Fruit fly (Drosophila melanogaster) whole organism, pupa: ENCODE results near the gene WRNexo.

Experiments used
- CG10348 ChIP-seq: fragments of 200-800 bp; sonication (Bioruptor generic); IDR thresholded peaks from 2 replicates; pipeline ENCODE4 v1.3.6; 2022; ENCODE audit warnings: missing biosample characterization, missing genetic modification characterization
- CG13204 ChIP-seq: fragments of 200-800 bp; sonication (Bioruptor generic); optimal IDR thresholded peaks from 2 replicates; lab custom pipeline; 2018; ENCODE audit warnings: missing biosample characterization, mild to moderate bottlenecking, missing genetic modification characterization, moderate library complexity
- CG14655 ChIP-seq: fragments of 200-800 bp; sonication (Bioruptor generic); optimal IDR thresholded peaks from 3 replicates; lab custom pipeline; 2017; ENCODE audit warnings: mild to moderate bottlenecking, missing biosample characterization, missing genetic modification reagents, missing genetic modification characterization
- CG17806 ChIP-seq: fragments of 200-800 bp; sonication (Bioruptor generic); optimal IDR thresholded peaks from 2 replicates; lab custom pipeline; 2018; ENCODE audit warnings: missing biosample characterization, mild to moderate bottlenecking, missing genetic modification characterization, moderate library complexity
- CG32121 ChIP-seq: fragments of 200-800 bp; sonication (Bioruptor generic); IDR thresholded peaks from 2 replicates; pipeline ENCODE4 v1.3.6; 2022; ENCODE audit warnings: missing biosample characterization, missing genetic modification characterization
- CG4496 ChIP-seq: fragments of 200-800 bp; sonication (Bioruptor generic); IDR thresholded peaks from 3 replicates; pipeline ENCODE4 v1.3.6; 2022; ENCODE audit warnings: missing biosample characterization, missing genetic modification characterization
- CG8159 ChIP-seq: fragments of 200-800 bp; sonication (Bioruptor generic); optimal IDR thresholded peaks from 3 replicates; lab custom pipeline; 2018; ENCODE audit warnings: missing biosample characterization, mild to moderate bottlenecking, missing genetic modification characterization, moderate library complexity
- CG8301 ChIP-seq: fragments of 200-800 bp; sonication (Bioruptor generic); optimal IDR thresholded peaks from 2 replicates; lab custom pipeline; 2018; ENCODE audit warnings: missing biosample characterization, mild to moderate bottlenecking, missing genetic modification characterization
- CG9948 ChIP-seq: fragments of 200-800 bp; sonication (Bioruptor generic); optimal IDR thresholded peaks from 2 replicates; lab custom pipeline; 2018; ENCODE audit warnings: missing biosample characterization, mild to moderate bottlenecking, missing genetic modification characterization, moderate library complexity
- EcR ChIP-seq: fragments of 200-800 bp; sonication (Bioruptor generic); optimal IDR thresholded peaks from 3 replicates; lab custom pipeline; 2019; ENCODE audit warnings: missing biosample characterization, missing genetic modification characterization, mild to moderate bottlenecking, moderate library complexity, missing genetic modification reagents
- Ets98B ChIP-seq: fragments of 200-800 bp; sonication (Bioruptor generic); IDR thresholded peaks from 2 replicates; pipeline ENCODE4 v1.3.6; 2022; ENCODE audit warnings: missing biosample characterization, missing genetic modification characterization
- Pif1A ChIP-seq: fragments of 200-800 bp; sonication (Bioruptor generic); optimal IDR thresholded peaks from 3 replicates; lab custom pipeline; 2016; ENCODE audit warnings: missing biosample characterization, missing genetic modification characterization
- Pif1B ChIP-seq: fragments of 200-800 bp; sonication (Bioruptor generic); optimal IDR thresholded peaks from 3 replicates; lab custom pipeline; 2016; ENCODE audit warnings: missing biosample characterization, missing genetic modification characterization

- TF ChIP-seq Pif1A (GFP tag; lab: Kevin White, UChicago) (no peak), CG9948 (tag; lab: Kevin White, UChicago) (no peak), CG17806 (no peak), Ets98B (GFP tag; lab: Robert Waterston, UW) (no peak), CG14655 (GFP tag; lab: Kevin White, UChicago) (no peak), EcR (GFP tag; lab: Kevin White, UChicago) (no peak), CG8301 (tag; lab: Kevin White, UChicago) (no peak), Pif1B (no peak), CG8159 (tag; lab: Kevin White, UChicago) (no peak), CG32121 (GFP tag; lab: Robert Waterston, UW) (no peak), CG13204 (GFP tag; lab: Kevin White, UChicago) (no peak), CG4496 (GFP tag; lab: Robert Waterston, UW) (no peak), CG10348 (no peak)
Measured at dm6 chr3R:18380251-18380812, 14.4 kb upstream of the WRNexo start.
